Worm (Caenorhabditis elegans): ENCODE data around the gene F37C12.18.

DNA sequence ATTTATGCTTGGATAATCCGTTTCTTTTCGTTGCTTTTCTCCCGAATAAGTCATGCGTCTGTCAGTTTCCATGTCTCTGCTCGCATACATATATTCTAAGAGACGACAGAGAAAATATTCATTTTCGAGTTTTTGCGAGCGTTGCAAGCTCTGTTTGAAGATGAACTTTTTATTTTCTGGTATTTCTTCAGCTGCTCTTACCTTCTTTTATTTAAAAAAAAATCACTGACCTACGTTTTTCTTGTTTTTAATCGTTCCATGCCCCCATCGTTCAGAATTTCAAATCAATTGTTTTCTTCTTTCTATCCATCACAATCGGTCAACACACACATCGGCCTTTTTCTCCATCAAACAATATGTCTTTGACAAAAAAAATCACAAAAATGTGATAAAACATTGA is 15.3 kb upstream of the F37C12.18 start:
- TF ChIP-seq C34F6.9 (tag; optimal IDR thresholded peaks at IDR 0.05) (no peak), ceh-16 (tag; optimal IDR thresholded peaks at IDR 0.05) (no peak), fos-1 (tag; optimal IDR thresholded peaks at IDR 0.05) (no peak)
